Worm (Caenorhabditis elegans) whole organism, L1 larva: ENCODE measurements around the gene srt-48.
A peak's percentile ranks its signal among the peaks of the same experiment; 100 is the strongest.

Experiments
- C16A3.4 ChIP-seq: fragments of 150-350 bp; optimal IDR thresholded peaks from 2 replicates; lab custom pipeline; 2014; ENCODE audit warnings: missing biosample characterization, missing genetic modification characterization
- C34B4.2 ChIP-seq: sonication (generic microtip); optimal IDR thresholded peaks from 2 replicates; lab custom pipeline; 2017; ENCODE audit warnings: mild to moderate bottlenecking, missing genetic modification characterization, missing compliant biosample characterization
- Y116A8C.19 ChIP-seq: sonication (generic microtip); optimal IDR thresholded peaks from 2 replicates; lab custom pipeline; 2016; ENCODE audit warnings: missing compliant biosample characterization, missing genetic modification characterization, borderline replicate concordance
- aha-1 ChIP-seq: fragments of 150-350 bp; optimal IDR thresholded peaks from 2 replicates; lab custom pipeline; 2014; ENCODE audit warnings: missing biosample characterization, missing genetic modification characterization
- alr-1 ChIP-seq: fragments of 200-800 bp; sonication (Bioruptor generic); optimal IDR thresholded peaks from 2 replicates; lab custom pipeline; 2018; ENCODE audit warnings: borderline replicate concordance, mild to moderate bottlenecking, missing genetic modification characterization, missing compliant biosample characterization
- aly-2 ChIP-seq: fragments of 150-350 bp; optimal IDR thresholded peaks from 2 replicates; lab custom pipeline; 2014; ENCODE audit warnings: missing biosample characterization, missing genetic modification characterization
- ama-1 ChIP-seq: fragments of 150-350 bp; optimal IDR thresholded peaks from 2 replicates; lab custom pipeline; 2014
- ceh-88 ChIP-seq: fragments of 200-800 bp; sonication (Bioruptor generic); IDR thresholded peaks from 2 replicates; pipeline ENCODE4 v1.3.6; 2022; ENCODE audit warnings: missing genetic modification characterization, missing compliant biosample characterization
- ceh-90 ChIP-seq: sonication (generic microtip); optimal IDR thresholded peaks from 2 replicates; lab custom pipeline; 2016; ENCODE audit warnings: missing genetic modification characterization, missing compliant biosample characterization
- ces-1 ChIP-seq: fragments of 150-350 bp; optimal IDR thresholded peaks from 2 replicates; lab custom pipeline; 2014; ENCODE audit warnings: missing biosample characterization, missing genetic modification reagents, missing genetic modification characterization
- dpl-1 ChIP-seq, 3 experiments: fragments of 150-350 bp in 2 of 3; sonication (generic microtip) in 1 of 3; optimal IDR thresholded peaks; 2 replicates each; lab custom pipeline; 2014 to 2017; ENCODE audit warnings: missing biosample characterization in 3 of 3, missing genetic modification characterization in 3 of 3, missing genetic modification reagents in 3 of 3
- dsc-1 ChIP-seq: sonication (generic microtip); optimal IDR thresholded peaks from 2 replicates; lab custom pipeline; 2016; ENCODE audit warnings: mild to moderate bottlenecking, missing genetic modification characterization, missing compliant biosample characterization
- efl-1 ChIP-seq, 4 experiments: fragments of 150-350 bp; optimal IDR thresholded peaks in 3 of 4; peaks in 1 of 4; 1 replicate in 1 of 4; 2 replicates in 3 of 4; lab custom pipeline; 2014; ENCODE audit warnings: missing biosample characterization in 2 of 4, missing genetic modification characterization in 2 of 4, missing genetic modification reagents in 2 of 4
- efl-3 ChIP-seq: fragments of 200-800 bp; sonication (Bioruptor generic); optimal IDR thresholded peaks from 2 replicates; lab custom pipeline; 2018; ENCODE audit warnings: mild to moderate bottlenecking, missing genetic modification characterization, missing compliant biosample characterization
- egl-13 ChIP-seq: sonication (generic microtip); optimal IDR thresholded peaks from 2 replicates; lab custom pipeline; 2016; ENCODE audit warnings: missing genotype, missing genetic modification reagents, missing genetic modification characterization, missing compliant biosample characterization
- ets-5 ChIP-seq: fragments of 200-800 bp; sonication (Bioruptor generic); IDR thresholded peaks from 2 replicates; pipeline ENCODE4 v1.3.6; 2022; ENCODE audit warnings: missing genetic modification characterization, missing compliant biosample characterization
- fkh-8 ChIP-seq: sonication (generic microtip); optimal IDR thresholded peaks from 2 replicates; lab custom pipeline; 2016; ENCODE audit warnings: mild to moderate bottlenecking, missing genetic modification characterization, missing compliant biosample characterization
- fos-1 ChIP-seq: fragments of 150-350 bp; optimal IDR thresholded peaks from 2 replicates; lab custom pipeline; 2014; ENCODE audit warnings: missing biosample characterization, missing genetic modification characterization
- isw-1 ChIP-seq: fragments of 200-800 bp; sonication (Bioruptor generic); IDR thresholded peaks from 2 replicates; pipeline ENCODE4 v1.3.6; 2022; ENCODE audit warnings: missing genetic modification characterization, missing compliant biosample characterization
- lin-35 ChIP-seq, 2 experiments: fragments of 150-350 bp; optimal IDR thresholded peaks; 2 replicates each; lab custom pipeline; 2014; ENCODE audit warnings: missing biosample characterization in 2 of 2, missing genetic modification characterization in 2 of 2, missing genetic modification reagents in 2 of 2
- lin-39 ChIP-seq: fragments of 150-350 bp; optimal IDR thresholded peaks from 2 replicates; lab custom pipeline; 2014; ENCODE audit warnings: missing biosample characterization, missing genetic modification reagents, missing genetic modification characterization
- lir-3 ChIP-seq: sonication (generic microtip); optimal IDR thresholded peaks from 2 replicates; lab custom pipeline; 2016; ENCODE audit warnings: mild to moderate bottlenecking, missing genetic modification characterization, moderate library complexity, missing compliant biosample characterization; ENCODE audit not compliant: poor library complexity
- mab-9 ChIP-seq: fragments of 200-800 bp; sonication (Bioruptor generic); IDR thresholded peaks from 2 replicates; pipeline ENCODE4 v1.3.6; 2022; ENCODE audit warnings: missing genetic modification reagents, missing genetic modification characterization, missing compliant biosample characterization
- mep-1 ChIP-seq: fragments of 150-350 bp; optimal IDR thresholded peaks from 2 replicates; lab custom pipeline; 2014; ENCODE audit warnings: missing biosample characterization, missing genetic modification characterization
- nhr-11 ChIP-seq: fragments of 150-350 bp; optimal IDR thresholded peaks from 2 replicates; lab custom pipeline; 2014; ENCODE audit warnings: missing biosample characterization, missing genetic modification characterization
- nhr-19 ChIP-seq: fragments of 200-800 bp; sonication (Bioruptor generic); conservative IDR thresholded peaks from 2 replicates; pipeline ENCODE4 v1.3.6; 2022; ENCODE audit warnings: missing genetic modification characterization, missing compliant biosample characterization
- nhr-237 ChIP-seq: fragments of 150-350 bp; optimal IDR thresholded peaks from 2 replicates; lab custom pipeline; 2014; ENCODE audit warnings: missing biosample characterization, missing genetic modification characterization
- nhr-47 ChIP-seq: sonication (generic microtip); optimal IDR thresholded peaks from 2 replicates; lab custom pipeline; 2016; ENCODE audit warnings: mild to moderate bottlenecking, missing genetic modification characterization, moderate library complexity, missing compliant biosample characterization
- nhr-71 ChIP-seq: sonication (generic microtip); optimal IDR thresholded peaks from 2 replicates; lab custom pipeline; 2016; ENCODE audit warnings: mild to moderate bottlenecking, missing genetic modification characterization, moderate library complexity, missing compliant biosample characterization
- nhr-76 ChIP-seq: sonication (generic microtip); optimal IDR thresholded peaks from 2 replicates; lab custom pipeline; 2017; ENCODE audit warnings: missing biosample characterization, missing genetic modification characterization
- nhr-77 ChIP-seq: fragments of 150-350 bp; optimal IDR thresholded peaks from 2 replicates; lab custom pipeline; 2014; ENCODE audit warnings: missing biosample characterization, missing genetic modification characterization
- nhr-84 ChIP-seq: sonication (generic microtip); optimal IDR thresholded peaks from 2 replicates; lab custom pipeline; 2017; ENCODE audit warnings: missing biosample characterization, missing genetic modification characterization
- nhr-90 ChIP-seq: sonication (generic microtip); optimal IDR thresholded peaks from 2 replicates; lab custom pipeline; 2016; ENCODE audit warnings: mild to moderate bottlenecking, missing genetic modification characterization, missing compliant biosample characterization; ENCODE audit not compliant: poor library complexity
- pqm-1 ChIP-seq: sonication (generic microtip); optimal IDR thresholded peaks from 3 replicates; lab custom pipeline; 2017; ENCODE audit warnings: missing biosample characterization, missing genetic modification characterization
- rnt-1 ChIP-seq: sonication (generic microtip); optimal IDR thresholded peaks from 2 replicates; lab custom pipeline; 2016; ENCODE audit warnings: mild to moderate bottlenecking, missing genetic modification characterization, moderate library complexity, missing compliant biosample characterization
- sox-4 ChIP-seq: sonication (generic microtip); optimal IDR thresholded peaks from 2 replicates; lab custom pipeline; 2016; ENCODE audit warnings: missing genetic modification characterization, missing compliant biosample characterization
- sup-37 ChIP-seq: fragments of 200-800 bp; sonication (Bioruptor generic); optimal IDR thresholded peaks from 2 replicates; lab custom pipeline; 2018; ENCODE audit warnings: mild to moderate bottlenecking, missing genetic modification characterization, missing compliant biosample characterization
- tlp-1 ChIP-seq: fragments of 150-350 bp; optimal IDR thresholded peaks from 2 replicates; lab custom pipeline; 2014; ENCODE audit warnings: missing biosample characterization, missing genetic modification characterization
- unc-130 ChIP-seq: fragments of 150-350 bp; optimal IDR thresholded peaks from 2 replicates; lab custom pipeline; 2017; ENCODE audit warnings: missing biosample characterization, missing genetic modification characterization, inconsistent platforms
- unc-30 ChIP-seq: sonication (generic microtip); optimal IDR thresholded peaks from 2 replicates; lab custom pipeline; 2017; ENCODE audit warnings: missing biosample characterization, missing genetic modification characterization
- unc-86 ChIP-seq: sonication (generic microtip); optimal IDR thresholded peaks from 2 replicates; lab custom pipeline; 2016; ENCODE audit warnings: missing genetic modification characterization, missing compliant biosample characterization
- vab-15 ChIP-seq: sonication (generic microtip); optimal IDR thresholded peaks from 2 replicates; lab custom pipeline; 2017; ENCODE audit warnings: missing genotype, mild to moderate bottlenecking, missing genetic modification characterization, missing compliant biosample characterization
- xbp-1 ChIP-seq: sonication (generic microtip); optimal IDR thresholded peaks from 2 replicates; lab custom pipeline; 2016; ENCODE audit warnings: missing genetic modification characterization, missing compliant biosample characterization
- zag-1 ChIP-seq: fragments of 150-350 bp; optimal IDR thresholded peaks from 2 replicates; lab custom pipeline; 2014; ENCODE audit warnings: missing biosample characterization, missing genetic modification characterization
- zip-4 ChIP-seq: fragments of 200-800 bp; sonication (Bioruptor generic); optimal IDR thresholded peaks from 2 replicates; lab custom pipeline; 2018; ENCODE audit warnings: mild to moderate bottlenecking, missing genetic modification characterization, moderate library complexity, missing compliant biosample characterization
- ztf-11 ChIP-seq, 2 experiments: sonication (generic microtip); optimal IDR thresholded peaks; 2 replicates each; lab custom pipeline; 2016 to 2017; ENCODE audit warnings: missing genetic modification characterization in 2 of 2, missing biosample characterization in 1 of 2, missing compliant biosample characterization in 1 of 2
- ztf-4 ChIP-seq: fragments of 150-350 bp; optimal IDR thresholded peaks from 2 replicates; lab custom pipeline; 2014; ENCODE audit warnings: missing biosample characterization, missing genetic modification characterization

srt-48 gene

DNA sequence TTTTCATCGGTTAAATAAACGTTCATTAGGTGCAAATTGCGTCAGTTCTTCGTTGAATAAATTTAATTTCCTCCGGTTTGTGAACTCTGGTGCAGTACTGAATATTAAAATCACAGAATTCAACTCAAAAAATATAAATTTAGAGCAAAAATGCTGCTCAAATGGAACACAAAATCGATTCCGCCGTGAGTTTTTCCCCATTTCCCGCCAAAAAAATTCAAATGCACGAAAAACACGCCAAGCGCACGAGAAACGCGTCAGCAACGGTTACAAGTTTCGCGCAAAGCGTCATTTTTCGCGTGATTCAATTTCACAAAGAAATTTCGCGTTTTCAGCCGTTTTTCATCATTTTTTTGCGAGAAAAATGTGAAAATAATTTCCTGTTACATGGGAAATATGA is 29.2 kb downstream of the srt-48 start, which contains the start of gene hrpu-1 (continued):
- TF ChIP-seq nhr-47 (peak; percentile 90), ztf-4 (peak; percentile 56), unc-86 (peak; percentile 74), lin-35 (GFP tag; optimal IDR thresholded peaks at IDR 0.05; lab: Kevin White, UChicago) (peak; percentile 95 to 96), ceh-90 (tag; lab: Kevin White, UChicago) (peak; percentile 22), zag-1 (tag; lab: Kevin White, UChicago) (no peak), nhr-76 (tag; lab: Kevin White, UChicago) (no peak), pqm-1 (no peak), rnt-1 (tag; lab: Kevin White, UChicago) (peak; percentile 87), unc-130 (peak; percentile 60), ces-1 (GFP tag; lab: Kevin White, UChicago) (no peak), aly-2 (tag; lab: Kevin White, UChicago) (peak; percentile 82), nhr-11 (tag; lab: Kevin White, UChicago) (peak; percentile 56), C34B4.2 (tag; lab: Kevin White, UChicago) (no peak), nhr-237 (tag; lab: Kevin White, UChicago) (peak; percentile 18), ztf-11 (tag; optimal IDR thresholded peaks at IDR 0.05; lab: Kevin White, UChicago) (peak in 1 of 2 experiments; percentile 63), nhr-90 (peak; percentile 64), dsc-1 (peak; percentile 73), mep-1 (tag; lab: Kevin White, UChicago) (peak; percentile 94), nhr-19 (peak; percentile 80), aha-1 (peak; percentile 15), alr-1 (tag; lab: Kevin White, UChicago) (no peak), nhr-71 (tag; lab: Kevin White, UChicago) (peak; percentile 87), C16A3.4 (tag; lab: Kevin White, UChicago) (peak; percentile 72), sox-4 (tag; lab: Kevin White, UChicago) (peak; percentile 3), ets-5 (GFP tag; lab: Robert Waterston, UW) (no peak), nhr-84 (tag; lab: Kevin White, UChicago) (no peak), Y116A8C.19 (no peak), vab-15 (tag; lab: Kevin White, UChicago) (peak; percentile 19), sup-37 (GFP tag; lab: Kevin White, UChicago) (no peak), isw-1 (GFP tag; lab: Robert Waterston, UW) (peak; percentile 78), nhr-77 (tag; lab: Kevin White, UChicago) (peak; percentile 72)

DNA sequence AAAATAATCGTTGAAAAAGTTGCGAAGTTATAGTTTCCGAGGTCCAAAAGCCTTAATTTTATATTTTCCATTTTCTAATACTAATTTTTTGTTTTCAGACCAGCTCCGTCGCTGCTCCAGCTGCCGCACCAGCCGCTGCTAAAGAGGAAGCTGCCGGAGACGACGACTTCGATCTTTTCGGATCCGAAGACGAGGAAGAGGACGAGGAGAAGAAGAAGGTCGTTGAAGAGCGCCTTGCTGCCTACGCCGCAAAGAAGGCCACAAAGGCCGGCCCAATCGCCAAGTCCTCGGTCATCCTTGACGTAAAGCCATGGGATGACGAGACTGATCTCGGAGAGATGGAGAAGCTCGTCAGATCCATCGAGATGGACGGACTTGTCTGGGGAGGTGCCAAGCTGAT is 29.9 kb downstream of the srt-48 start:
- TF ChIP-seq Y116A8C.19 = no peak
- TF ChIP-seq tlp-1 (tag; lab: Kevin White, UChicago) = no peak
- TF ChIP-seq vab-15 (tag; lab: Kevin White, UChicago) = no peak
- TF ChIP-seq efl-3 = no peak
- TF ChIP-seq efl-1 (optimal IDR thresholded peaks at IDR 0.05; lab: Kevin White, UChicago) = no peak
- TF ChIP-seq efl-1 (GFP tag; optimal IDR thresholded peaks at IDR 0.05 in 1 of 2; lab: Kevin White, UChicago) = peak in 1 of 2 experiments; percentile 53
- TF ChIP-seq mab-9 (GFP tag; lab: Robert Waterston, UW) = no peak
- no peak for TF ChIP-seq dsc-1
- TF ChIP-seq nhr-11 (tag; lab: Kevin White, UChicago) = no peak
- TF ChIP-seq fkh-8 (tag; lab: Kevin White, UChicago) = no peak

DNA sequence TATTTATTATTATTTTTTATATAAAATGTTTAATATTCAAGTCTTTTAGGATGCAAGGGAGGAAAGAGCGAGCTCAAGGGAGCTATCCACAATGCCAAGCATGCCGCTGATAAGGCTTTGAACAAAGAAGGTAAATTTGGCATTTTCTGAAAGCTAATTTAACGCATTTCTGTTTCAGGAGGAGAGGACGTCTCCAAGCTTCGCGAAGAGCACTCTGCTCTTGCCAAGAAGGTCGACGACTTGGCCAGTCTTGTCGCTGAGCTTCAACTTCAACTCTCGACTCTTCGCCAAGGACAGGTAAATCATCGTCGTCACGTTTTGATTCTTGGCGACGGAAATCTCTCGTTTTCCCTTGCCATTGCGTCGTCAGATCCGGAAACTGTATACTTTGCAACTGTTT is 31.2 kb downstream of the srt-48 start:
- no peak for TF ChIP-seq nhr-11 (tag; lab: Kevin White, UChicago)
- TF ChIP-seq efl-1 (optimal IDR thresholded peaks at IDR 0.05; lab: Kevin White, UChicago) = no peak
- TF ChIP-seq efl-1 (GFP tag; optimal IDR thresholded peaks at IDR 0.05 in 1 of 2; lab: Kevin White, UChicago) = peak in 1 of 2 experiments; percentile 81
- TF ChIP-seq, all 84 proteins: peak for 1

DNA sequence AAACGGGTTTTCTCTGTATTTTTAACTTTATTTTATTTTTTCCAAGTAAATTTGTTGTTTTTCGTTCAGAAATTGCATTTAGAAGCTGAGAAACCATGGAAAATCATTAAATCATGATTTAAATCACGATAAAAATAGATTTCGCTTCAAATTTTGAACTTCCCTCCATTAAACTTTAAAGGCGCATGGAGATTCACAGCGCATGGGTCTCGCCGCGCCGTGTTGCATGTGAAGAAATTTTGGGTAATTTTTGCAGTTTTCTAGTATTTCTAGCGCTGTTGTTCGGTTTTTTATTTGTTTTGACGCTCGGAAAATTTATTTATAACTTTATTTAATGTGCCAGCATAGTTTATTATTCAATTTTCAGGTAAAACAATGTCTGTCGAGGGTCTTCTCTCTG is 31.7 kb downstream of the srt-48 start, which contains the start of gene eef-1B.2:
Gene eef-1B.2 (plus strand): TSS at position 358 of the 400 bp plus-strand sequence.
- TF ChIP-seq lir-3 (no peak), nhr-47 (peak; percentile 65), ceh-90 (tag; lab: Kevin White, UChicago) (no peak), pqm-1 (no peak), lin-39 (tag; lab: Kevin White, UChicago) (no peak), zip-4 (GFP tag; lab: Kevin White, UChicago) (no peak), rnt-1 (tag; lab: Kevin White, UChicago) (no peak), egl-13 (peak; percentile 16), fos-1 (no peak), tlp-1 (tag; lab: Kevin White, UChicago) (no peak), unc-30 (tag; lab: Kevin White, UChicago) (no peak), ama-1 (lab: Kevin White, UChicago) (no peak), isw-1 (GFP tag; lab: Robert Waterston, UW) (peak; percentile 52), xbp-1 (tag; lab: Kevin White, UChicago) (peak; percentile 72), dpl-1 (GFP tag; optimal IDR thresholded peaks at IDR 0.05; lab: Kevin White, UChicago) (peak; percentile 93 to 95 (median 93)), ceh-88 (GFP tag; lab: Robert Waterston, UW) (no peak), C34B4.2 (tag; lab: Kevin White, UChicago) (no peak), alr-1 (tag; lab: Kevin White, UChicago) (no peak), sox-4 (tag; lab: Kevin White, UChicago) (no peak)
